Worm (Caenorhabditis elegans) whole organism, L4 larva: ENCODE results near the gene apn-1.
A peak's percentile ranks its signal among the peaks of the same experiment; 100 is the strongest.

Source experiments
- F26F4.8 ChIP-seq: fragments of 200-800 bp; sonication (Bioruptor generic); conservative IDR thresholded peaks from 2 replicates; pipeline ENCODE4 v1.3.6; 2022; ENCODE audit warnings: missing genetic modification characterization, missing compliant biosample characterization
- Y48G9A.11 ChIP-seq: fragments of 200-800 bp; sonication (Bioruptor generic); IDR thresholded peaks from 2 replicates; pipeline ENCODE4 v1.3.6; 2022; ENCODE audit warnings: missing genetic modification reagents, missing genetic modification characterization, missing compliant biosample characterization
- ceh-28 ChIP-seq: fragments of 150-350 bp; optimal IDR thresholded peaks from 2 replicates; lab custom pipeline; 2014; ENCODE audit warnings: missing biosample characterization, missing genetic modification reagents, missing genetic modification characterization
- ces-1 ChIP-seq: fragments of 150-350 bp; sonication (generic microtip); optimal IDR thresholded peaks from 4 replicates; lab custom pipeline; 2014; ENCODE audit warnings: missing biosample characterization, missing genetic modification reagents, missing genetic modification characterization
- daf-16 ChIP-seq, 3 experiments: sonication (generic microtip); optimal IDR thresholded peaks; 2 replicates each; lab custom pipeline; 2016 to 2017; ENCODE audit warnings: missing genetic modification characterization in 3 of 3, missing genetic modification reagents in 3 of 3, mild to moderate bottlenecking in 2 of 3, missing compliant biosample characterization in 2 of 3, missing biosample characterization in 1 of 3, moderate library complexity in 1 of 3
- dmd-6 ChIP-seq: fragments of 200-800 bp; sonication (Bioruptor generic); IDR thresholded peaks from 2 replicates; pipeline ENCODE4 v1.3.6; 2022; ENCODE audit warnings: missing genetic modification reagents, missing genetic modification characterization, missing compliant biosample characterization
- hlh-30 ChIP-seq: sonication (generic microtip); optimal IDR thresholded peaks from 2 replicates; lab custom pipeline; 2017; ENCODE audit warnings: antibody characterized with exemption, mild to moderate bottlenecking, missing genetic modification characterization, missing compliant biosample characterization; ENCODE audit not compliant: insufficient read depth
- lsy-2 ChIP-seq, 2 experiments: fragments of 150-350 bp in 1 of 2; sonication (generic microtip) in 1 of 2; optimal IDR thresholded peaks; 2 replicates each; lab custom pipeline; 2014 to 2017; ENCODE audit warnings: missing biosample characterization in 2 of 2, missing genetic modification characterization in 2 of 2
- nhr-10 ChIP-seq: fragments of 150-350 bp; optimal IDR thresholded peaks from 2 replicates; lab custom pipeline; 2014; ENCODE audit warnings: missing biosample characterization, missing genetic modification characterization
- nhr-237 ChIP-seq: sonication (generic microtip); optimal IDR thresholded peaks from 2 replicates; lab custom pipeline; 2017; ENCODE audit warnings: missing biosample characterization, missing genetic modification characterization
- nhr-28 ChIP-seq: fragments of 150-350 bp; optimal IDR thresholded peaks from 2 replicates; lab custom pipeline; 2014; ENCODE audit warnings: missing biosample characterization, missing genetic modification characterization
- nhr-76 ChIP-seq: fragments of 150-350 bp; optimal IDR thresholded peaks from 2 replicates; lab custom pipeline; 2014; ENCODE audit warnings: missing biosample characterization, missing genetic modification characterization
- spr-3 ChIP-seq: fragments of 200-800 bp; sonication (Bioruptor generic); optimal IDR thresholded peaks from 2 replicates; lab custom pipeline; 2018; ENCODE audit warnings: mild to moderate bottlenecking, missing genetic modification characterization, missing compliant biosample characterization
- unc-130 ChIP-seq: sonication (generic microtip); optimal IDR thresholded peaks from 2 replicates; lab custom pipeline; 2016; ENCODE audit warnings: missing genetic modification reagents, missing genetic modification characterization, missing compliant biosample characterization

DNA sequence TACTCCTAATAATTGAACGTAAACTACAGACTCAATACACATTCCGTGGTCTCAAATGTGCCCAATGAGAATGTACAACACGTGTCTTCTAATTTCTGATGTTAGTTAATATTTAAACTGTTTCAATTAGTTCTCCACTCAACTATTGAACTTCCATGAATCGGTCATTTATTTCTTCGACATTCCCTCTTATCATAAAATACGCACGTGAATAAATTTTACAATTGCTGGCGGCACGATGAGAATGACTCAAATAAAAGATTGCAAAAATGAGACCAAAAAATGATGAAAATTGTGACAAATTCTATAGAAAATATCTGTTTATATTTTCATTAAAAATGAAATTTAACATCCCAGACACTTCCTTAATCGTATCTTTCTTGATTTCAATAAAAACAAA, 42.6 kb upstream of the apn-1 start:
- no peak for TF ChIP-seq ceh-28 (tag; lab: Kevin White, UChicago)
- no peak for TF ChIP-seq nhr-237 (tag; lab: Kevin White, UChicago)
- TF ChIP-seq unc-130 = no peak
- TF ChIP-seq lsy-2 (tag; optimal IDR thresholded peaks at IDR 0.05; lab: Kevin White, UChicago) = no peak
- no peak for TF ChIP-seq daf-16 (GFP tag; optimal IDR thresholded peaks at IDR 0.05; lab: Kevin White, UChicago)
- TF ChIP-seq daf-16 (tag; optimal IDR thresholded peaks at IDR 0.05; lab: Kevin White, UChicago) = no peak
- no peak for TF ChIP-seq nhr-10 (tag; lab: Kevin White, UChicago)
- no peak for TF ChIP-seq ces-1
- TF ChIP-seq F26F4.8 (GFP tag; lab: Robert Waterston, UW) = no peak
- no peak for TF ChIP-seq spr-3 (GFP tag; lab: Kevin White, UChicago)
- peak; percentile 35; the same call in 1 of the 2 replicates for TF ChIP-seq dmd-6
- TF ChIP-seq nhr-76 = no peak
- TF ChIP-seq hlh-30 (tag; lab: Kevin White, UChicago) = peak; percentile 19
- TF ChIP-seq nhr-28 (tag; lab: Kevin White, UChicago) = peak; percentile 50
- no peak for TF ChIP-seq Y48G9A.11 (GFP tag; lab: Robert Waterston, UW)
